Fruit fly (Drosophila melanogaster): ENCODE results near the gene Drsl6.

Drsl6 gene

DNA sequence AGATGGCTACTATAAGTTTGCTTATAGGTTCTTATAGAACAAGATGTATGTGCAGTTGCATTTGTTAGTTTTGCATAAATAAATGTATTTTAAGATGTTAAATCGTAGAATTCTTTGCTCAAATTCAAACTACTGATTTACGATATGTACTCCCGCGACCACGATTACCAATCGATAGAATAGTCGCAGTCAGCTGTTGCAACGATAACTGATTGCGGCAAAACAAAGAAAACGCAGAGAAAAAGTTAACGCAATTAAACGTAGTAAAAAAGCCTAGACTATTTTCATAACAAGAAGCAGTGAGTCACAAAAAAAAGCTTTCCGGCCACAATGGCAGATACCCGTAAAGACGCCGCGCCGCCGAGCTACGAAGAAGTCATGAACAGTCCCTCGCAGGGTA is 40.3 kb upstream of the Drsl6 start, which contains the start of gene CG12012:
Gene CG12012, plus strand, starts transcription at position 207 of the 400 bp plus-strand sequence.
- TF ChIP-seq CG9705 (GFP tag; optimal IDR thresholded peaks at IDR 0.05) (no peak), HLH106 (tag; optimal IDR thresholded peaks at IDR 0.05) (no peak), psq (GFP tag; optimal IDR thresholded peaks at IDR 0.05) (no peak), foxo (GFP tag; optimal IDR thresholded peaks at IDR 0.05) (no peak), br (GFP tag; optimal IDR thresholded peaks at IDR 0.05) (peak; percentile 47)

DNA sequence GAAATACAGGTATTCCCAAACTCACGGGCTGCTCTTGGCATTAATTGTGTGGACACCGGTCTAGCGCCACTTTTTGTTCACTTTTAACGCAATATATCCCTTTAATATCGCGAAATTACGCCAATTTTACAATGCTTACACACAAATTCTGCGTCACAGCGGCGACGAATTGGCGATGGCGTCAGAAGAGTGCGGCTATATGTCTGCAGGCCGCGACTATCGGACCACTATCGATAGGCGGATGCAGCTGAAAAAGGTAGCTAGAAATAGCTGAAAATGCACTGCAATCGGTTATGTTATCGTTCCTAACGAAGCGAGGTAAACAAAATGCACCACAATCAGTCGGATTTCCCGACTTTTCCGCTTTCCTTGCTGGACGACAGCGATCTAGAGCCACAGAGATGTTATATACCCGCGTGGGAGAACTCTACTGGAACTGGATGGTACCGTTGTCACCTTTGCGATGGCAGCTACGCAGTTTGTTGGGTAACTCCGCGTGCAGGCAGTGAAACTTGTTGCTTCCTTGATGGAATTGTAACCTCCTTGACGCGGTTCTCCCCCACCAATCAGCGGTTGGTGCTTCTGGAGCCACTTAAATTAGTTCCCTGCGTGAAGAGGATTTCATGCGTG is 37.9 kb upstream of the Drsl6 start, which contains the start of the genes Ythdc1 and CG12010:
Gene Ythdc1, minus strand, starts transcription at position 177 of the 630 bp plus-strand sequence.
Gene CG12010, plus strand, starts transcription at position 289 of the 630 bp plus-strand sequence.
- TF ChIP-seq Myc (optimal IDR thresholded peaks at IDR 0.05): peak; percentile 78
- no peak for TF ChIP-seq dl (GFP tag; optimal IDR thresholded peaks at IDR 0.05; ENCODE audit: insufficient read depth in 1 of 2, partially characterized antibody in 2 of 2)
- TF ChIP-seq OdsH (GFP tag; optimal IDR thresholded peaks at IDR 0.05): no peak
- no peak for TF ChIP-seq tai (GFP tag; optimal IDR thresholded peaks at IDR 0.05)
- no peak for TF ChIP-seq Rel (GFP tag; optimal IDR thresholded peaks at IDR 0.05)
- TF ChIP-seq Rel (tag; optimal IDR thresholded peaks at IDR 0.05): peak; percentile 31
- TF ChIP-seq woc (GFP tag; optimal IDR thresholded peaks at IDR 0.05): no peak
- TF ChIP-seq Hr83 (GFP tag; optimal IDR thresholded peaks at IDR 0.05; ENCODE audit: poor library complexity, severe bottlenecking): no peak

dm6 chr3L:3369256-3369655 is 33.0 kb upstream of the Drsl6 start, which contains the start of gene Drs:
Gene Drs, plus strand, starts transcription at chr3L:3369556.
- TF ChIP-seq Rel (GFP tag; optimal IDR thresholded peaks at IDR 0.05): no peak
- peak; percentile 64 for TF ChIP-seq Rel (tag; optimal IDR thresholded peaks at IDR 0.05)
- no peak for TF ChIP-seq tai (GFP tag; optimal IDR thresholded peaks at IDR 0.05)

DNA sequence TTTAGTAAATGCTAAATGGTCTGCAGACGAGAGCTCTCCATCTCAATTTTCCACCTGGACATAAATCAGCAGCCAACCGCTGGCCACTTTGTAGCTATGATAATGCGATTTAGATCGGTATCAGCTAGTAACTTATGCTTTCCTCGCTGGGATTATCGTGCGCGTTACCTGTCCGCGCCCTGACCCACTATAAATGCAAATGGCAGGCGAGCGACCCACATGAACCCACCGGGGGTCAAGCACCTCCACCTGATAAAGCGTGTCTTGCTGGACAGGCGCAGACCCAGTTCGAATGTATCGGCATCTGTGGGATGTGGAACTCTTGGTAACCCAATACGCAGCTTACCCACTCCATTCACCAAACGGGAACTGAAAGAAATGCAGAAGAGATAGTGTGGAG is 17.1 kb upstream of the Drsl6 start:
- TF ChIP-seq Hnf4 (GFP tag; optimal IDR thresholded peaks at IDR 0.05) (no peak), Mio (GFP tag; optimal IDR thresholded peaks at IDR 0.05) (no peak), jim (GFP tag; optimal IDR thresholded peaks at IDR 0.05) (no peak), Hr78 (GFP tag; optimal IDR thresholded peaks at IDR 0.05) (no peak), Jra (GFP tag; optimal IDR thresholded peaks at IDR 0.05) (no peak), Rel (GFP tag; optimal IDR thresholded peaks at IDR 0.05) (no peak), Rel (tag; optimal IDR thresholded peaks at IDR 0.05) (no peak)

dm6 chr3L:3352516-3352915 is 16.3 kb upstream of the Drsl6 start:
- TF ChIP-seq h (GFP tag; optimal IDR thresholded peaks at IDR 0.05): no peak
- no peak for TF ChIP-seq OdsH (GFP tag; optimal IDR thresholded peaks at IDR 0.05)
- no peak for TF ChIP-seq usp (GFP tag; optimal IDR thresholded peaks at IDR 0.05)
- TF ChIP-seq Hr83 (GFP tag; optimal IDR thresholded peaks at IDR 0.05; ENCODE audit: poor library complexity, severe bottlenecking): no peak
- no peak for TF ChIP-seq Abd-B (GFP tag; optimal IDR thresholded peaks at IDR 0.05)
- no peak for TF ChIP-seq HLH106 (tag; optimal IDR thresholded peaks at IDR 0.05)
- TF ChIP-seq CG32264 (GFP tag; optimal IDR thresholded peaks at IDR 0.05): no peak
- no peak for TF ChIP-seq br (GFP tag; optimal IDR thresholded peaks at IDR 0.05)
- no peak for TF ChIP-seq Sp1 (GFP tag; optimal IDR thresholded peaks at IDR 0.05)
- TF ChIP-seq psq (GFP tag; optimal IDR thresholded peaks at IDR 0.05): no peak
- TF ChIP-seq dsf (GFP tag; optimal IDR thresholded peaks at IDR 0.05; ENCODE audit: borderline replicate concordance): no peak
- TF ChIP-seq Hnf4 (GFP tag; optimal IDR thresholded peaks at IDR 0.05): no peak
- TF ChIP-seq Rel (GFP tag; optimal IDR thresholded peaks at IDR 0.05): no peak
- no peak for TF ChIP-seq Rel (tag; optimal IDR thresholded peaks at IDR 0.05)
- TF ChIP-seq Mio (GFP tag; optimal IDR thresholded peaks at IDR 0.05): no peak
- no peak for TF ChIP-seq sv (GFP tag; optimal IDR thresholded peaks at IDR 0.05)

DNA sequence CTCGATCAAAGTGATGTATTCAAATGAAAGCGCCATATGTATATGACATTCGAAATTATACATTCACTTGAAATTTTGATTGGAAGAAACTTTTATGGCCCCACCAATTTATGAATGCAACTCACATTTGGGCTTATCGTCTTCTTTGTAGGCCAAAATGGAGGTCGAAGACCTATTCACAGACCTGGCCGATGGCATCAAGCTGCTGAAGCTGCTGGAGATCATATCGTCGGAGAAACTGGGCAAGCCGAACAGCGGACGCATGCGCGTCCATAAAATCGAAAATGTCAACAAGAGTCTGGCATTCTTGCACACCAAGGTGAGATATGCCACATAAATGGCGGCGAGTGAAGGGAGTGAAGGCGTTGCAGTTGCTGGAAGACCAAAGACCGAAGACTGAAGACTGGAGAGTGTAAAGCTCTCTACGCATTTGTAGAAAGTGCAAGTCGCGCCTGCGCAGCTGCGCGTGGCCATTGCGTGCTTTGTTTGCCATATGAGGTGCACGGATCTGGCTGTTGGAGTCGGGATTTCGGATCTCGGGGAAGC is 15.7 kb upstream of the Drsl6 start:
- TF ChIP-seq Vsx2 (GFP tag; optimal IDR thresholded peaks at IDR 0.05; ENCODE audit: partially characterized antibody) (no peak), Hnf4 (GFP tag; optimal IDR thresholded peaks at IDR 0.05) (no peak), jim (GFP tag; optimal IDR thresholded peaks at IDR 0.05) (no peak), h (GFP tag; optimal IDR thresholded peaks at IDR 0.05) (no peak), dsf (GFP tag; optimal IDR thresholded peaks at IDR 0.05; ENCODE audit: borderline replicate concordance) (no peak), ey (GFP tag; optimal IDR thresholded peaks at IDR 0.05) (no peak), lola (GFP tag; optimal IDR thresholded peaks at IDR 0.05) (no peak), foxo (GFP tag; optimal IDR thresholded peaks at IDR 0.05) (no peak), woc (GFP tag; optimal IDR thresholded peaks at IDR 0.05) (no peak), pan (optimal IDR thresholded peaks at IDR 0.05) (no peak), HLH106 (tag; optimal IDR thresholded peaks at IDR 0.05) (no peak), Abd-B (GFP tag; optimal IDR thresholded peaks at IDR 0.05) (no peak), CrebA (GFP tag; optimal IDR thresholded peaks at IDR 0.05; ENCODE audit: borderline replicate concordance) (no peak), psq (GFP tag; optimal IDR thresholded peaks at IDR 0.05) (no peak), Sp1 (GFP tag; optimal IDR thresholded peaks at IDR 0.05) (no peak), GATAd (GFP tag; optimal IDR thresholded peaks at IDR 0.05) (no peak), brk (GFP tag; optimal IDR thresholded peaks at IDR 0.05) (no peak), Mio (GFP tag; optimal IDR thresholded peaks at IDR 0.05) (no peak), usp (GFP tag; optimal IDR thresholded peaks at IDR 0.05) (no peak)
